Fruit fly (Drosophila melanogaster) whole organism, larva: Measurements from ENCODE around the gene CG34308.

Source experiments
- noc ChIP-seq: fragments of 200-800 bp; sonication (Bioruptor generic); optimal IDR thresholded peaks from 3 replicates; lab custom pipeline; 2019; ENCODE audit warnings: missing biosample characterization, mild to moderate bottlenecking, missing genetic modification characterization, moderate library complexity

The CG34308 gene

dm6 chr3R:13072052-13072451, 17.0 kb upstream of the CG34308 start:
- no peak for TF ChIP-seq noc (tag; lab: Kevin White, UChicago)

dm6 chr3R:13073174-13073573, 15.9 kb upstream of the CG34308 start:
- no peak for TF ChIP-seq noc (tag; lab: Kevin White, UChicago)

DNA sequence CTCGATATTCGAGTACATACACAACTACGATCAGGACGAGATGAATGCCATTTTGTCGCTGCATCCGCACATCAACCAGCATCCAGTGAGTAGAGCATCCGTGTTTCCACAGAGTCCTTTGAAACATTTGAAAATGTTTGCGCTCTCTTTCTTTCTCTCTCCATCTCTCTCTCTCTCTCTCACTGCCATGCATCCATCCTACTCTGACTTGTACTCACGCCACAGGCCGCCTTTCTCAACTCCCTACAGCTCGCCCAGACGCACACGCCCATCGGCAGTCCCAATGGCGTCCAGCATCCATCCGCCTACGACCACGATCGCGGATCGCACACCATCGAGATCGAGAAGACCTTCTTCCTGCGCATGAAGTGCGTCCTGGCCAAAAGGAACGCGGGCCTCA, 14.5 kb upstream of the CG34308 start:
- TF ChIP-seq noc (tag; lab: Kevin White, UChicago) = no peak

DNA sequence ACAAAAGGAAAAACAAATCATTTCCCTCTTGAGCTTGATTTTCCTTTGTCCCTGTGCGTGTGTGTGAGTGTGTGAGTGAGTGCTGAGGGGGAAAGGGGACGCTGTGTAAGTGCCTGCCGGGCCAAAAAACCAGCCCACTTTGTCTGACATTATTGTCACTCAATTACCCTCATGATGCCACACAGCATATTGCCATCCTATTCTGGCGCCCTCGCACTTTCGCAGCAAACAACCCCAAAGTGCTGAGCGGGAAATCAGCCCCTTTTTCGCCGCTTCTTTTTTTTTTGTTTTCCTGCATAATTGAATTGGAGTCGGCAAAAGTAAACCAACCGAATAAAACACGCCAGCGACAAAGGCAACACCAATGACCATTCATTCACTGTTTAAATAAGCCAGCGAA, 13.3 kb upstream of the CG34308 start:
- no peak for TF ChIP-seq noc (tag; lab: Kevin White, UChicago)

DNA sequence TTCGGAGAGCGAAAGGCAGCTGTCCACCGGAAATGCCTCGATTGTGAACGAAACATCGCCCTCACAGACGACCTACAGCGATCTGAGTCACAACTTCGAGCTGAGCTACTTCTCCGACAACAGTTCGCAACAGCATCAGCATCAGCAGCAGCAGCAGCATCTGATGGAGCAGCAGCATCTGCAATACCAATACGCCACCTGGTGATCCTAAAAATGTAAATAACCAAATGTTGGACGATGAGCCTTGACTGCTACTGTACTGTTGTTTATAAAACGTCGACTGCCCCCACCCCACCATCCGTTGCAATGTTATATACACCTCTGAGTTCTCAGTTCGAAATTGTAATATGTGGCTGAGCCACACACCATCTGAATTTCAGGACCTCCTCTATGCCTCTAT, 11.8 kb upstream of the CG34308 start:
- TF ChIP-seq noc (tag; lab: Kevin White, UChicago) = no peak

dm6 chr3R:13078263-13078662, 10.8 kb upstream of the CG34308 start:
- no peak for TF ChIP-seq noc (tag; lab: Kevin White, UChicago)

DNA sequence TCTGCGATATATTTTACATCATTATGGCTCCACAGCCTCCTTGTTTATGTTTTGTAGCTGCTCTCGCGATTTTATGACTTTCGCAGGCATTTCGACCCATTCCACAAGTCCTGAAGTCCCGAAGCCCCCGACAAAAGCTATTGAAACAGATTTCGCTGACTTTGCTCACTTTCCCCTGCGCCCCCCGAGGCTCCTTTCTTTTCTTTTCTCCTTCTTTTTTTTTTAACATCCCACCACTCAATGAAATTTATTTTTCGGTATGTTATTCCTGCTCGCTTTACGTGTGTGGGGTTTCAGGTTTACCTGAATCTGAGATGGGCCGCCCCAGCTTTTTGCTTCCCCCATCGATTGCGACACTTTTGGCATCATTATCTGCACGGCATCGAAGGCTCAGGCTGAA, 6.7 kb upstream of the CG34308 start:
- no peak for TF ChIP-seq noc (tag; lab: Kevin White, UChicago)

- TF ChIP-seq noc (tag; lab: Kevin White, UChicago) = no peak
Measured at dm6 chr3R:13085924-13086323, 3.1 kb upstream of the CG34308 start, which contains the start of gene CG43063. Gene CG43063 (plus strand): TSS chr3R:13086224.

DNA sequence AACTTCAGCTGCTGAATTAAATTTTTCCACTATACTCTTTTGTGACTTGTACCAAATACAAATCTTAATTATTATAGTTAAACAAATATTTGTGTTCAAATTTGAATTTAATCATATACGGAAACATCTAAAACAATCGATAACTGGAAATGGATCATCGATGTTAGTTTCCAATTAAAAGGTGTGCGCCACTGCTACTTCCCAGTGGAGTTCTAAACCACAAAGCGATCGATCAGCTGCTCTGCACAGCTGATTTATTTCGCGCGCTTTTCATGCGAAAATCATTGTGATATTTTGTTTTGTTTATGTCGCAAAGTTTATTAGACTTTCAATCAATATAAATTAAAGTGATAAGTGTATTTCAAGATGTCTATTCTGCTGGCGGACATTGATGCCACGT, 647 bp upstream of the CG34308 start, which contains the start of gene timeout:
Gene timeout (plus strand): TSS at position 257 of the 400 bp plus-strand sequence.
- TF ChIP-seq noc (tag; lab: Kevin White, UChicago) = no peak

- no peak for TF ChIP-seq noc (tag; lab: Kevin White, UChicago)
Measured at dm6 chr3R:13091666-13092065, 2.6 kb downstream of the CG34308 start.

DNA sequence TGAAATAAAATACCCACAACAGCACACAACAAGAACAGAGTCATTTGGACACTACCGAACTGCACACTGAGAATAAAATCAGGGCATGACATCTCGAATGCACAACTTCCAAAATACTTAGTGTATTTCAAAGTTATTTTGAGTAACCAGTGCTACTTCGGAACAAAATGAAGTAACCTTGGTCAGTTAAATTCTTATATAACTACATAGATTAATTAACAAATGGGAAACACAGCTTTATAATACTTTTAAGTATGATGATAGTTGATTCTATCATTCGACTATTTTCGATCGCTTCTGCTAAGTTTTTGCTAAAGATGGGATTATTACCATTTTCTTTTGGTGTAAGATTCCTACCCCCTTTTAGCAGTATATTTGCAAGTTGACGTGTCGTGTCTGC, 28.7 kb downstream of the CG34308 start:
- TF ChIP-seq noc (tag; lab: Kevin White, UChicago) = no peak

DNA sequence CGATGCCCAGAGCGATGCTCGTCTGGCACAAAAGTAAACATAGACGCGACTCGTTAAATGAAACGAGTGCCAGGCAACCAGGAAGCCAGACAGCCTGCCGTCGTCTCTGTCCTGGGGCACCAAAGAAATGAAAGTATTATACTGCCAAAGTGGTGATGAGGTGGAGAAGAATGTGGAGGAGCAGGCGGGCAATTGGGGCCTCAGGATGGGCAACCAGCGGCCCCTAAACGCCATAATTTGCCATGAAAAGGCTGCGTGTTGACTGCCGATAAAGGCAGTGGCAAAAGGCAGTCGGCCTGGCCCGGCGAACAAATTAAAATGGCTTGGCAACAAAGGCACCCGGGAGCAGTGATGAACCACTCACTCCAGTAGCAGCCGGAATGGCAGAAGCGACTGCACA, 39.9 kb downstream of the CG34308 start:
- TF ChIP-seq noc (tag; lab: Kevin White, UChicago) = no peak

DNA sequence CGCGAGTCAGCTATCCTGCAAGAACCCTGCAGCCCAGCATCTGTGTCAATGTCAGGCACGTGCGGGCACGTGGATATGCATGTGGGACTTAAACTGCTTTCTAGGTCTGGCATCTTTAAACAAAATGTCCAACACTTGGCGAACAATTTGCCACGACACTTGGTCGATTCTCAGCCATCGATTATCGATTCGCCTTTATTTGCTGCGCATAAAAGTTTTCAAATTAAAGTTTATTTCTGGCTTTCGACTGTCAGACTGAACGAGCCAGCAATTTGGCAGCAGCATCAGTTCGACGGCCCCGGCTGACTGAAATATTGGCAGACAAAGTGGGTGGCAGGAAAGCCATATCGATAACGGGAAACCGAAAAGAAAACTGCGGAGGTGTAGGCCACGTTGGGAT, 49.1 kb downstream of the CG34308 start:
- TF ChIP-seq noc (tag; lab: Kevin White, UChicago) = no peak
